Fruit fly (Drosophila melanogaster) whole organism, embryonic: Measurements from ENCODE around the gene CG7304.

ENCODE experiments used
- Ada2b ChIP-seq: fragments of 200-800 bp; sonication (Bioruptor generic); IDR thresholded peaks from 2 replicates; pipeline ENCODE4 v1.3.6; 2022; ENCODE audit warnings: missing biosample characterization, missing genetic modification characterization
- Blimp-1 ChIP-seq: fragments of 200-800 bp; sonication (Bioruptor generic); optimal IDR thresholded peaks from 3 replicates; lab custom pipeline; 2018; ENCODE audit warnings: missing biosample characterization, missing genetic modification characterization, mild to moderate bottlenecking, moderate library complexity, missing genetic modification reagents
- CG10209 ChIP-seq: fragments of 200-800 bp; sonication (Bioruptor generic); optimal IDR thresholded peaks from 3 replicates; lab custom pipeline; 2017; ENCODE audit warnings: missing biosample characterization, mild to moderate bottlenecking, missing genetic modification characterization, missing genetic modification reagents
- CG10321 ChIP-seq: fragments of 200-800 bp; sonication (Bioruptor generic); IDR thresholded peaks from 2 replicates; pipeline ENCODE4 v1.3.6; 2022; ENCODE audit warnings: missing biosample characterization, missing genetic modification characterization
- CG10979 ChIP-seq: fragments of 200-800 bp; sonication (Bioruptor generic); optimal IDR thresholded peaks from 2 replicates; lab custom pipeline; 2018; ENCODE audit warnings: missing biosample characterization, mild to moderate bottlenecking, missing genetic modification characterization, moderate library complexity
- CG11504 ChIP-seq: fragments of 200-800 bp; sonication (Bioruptor generic); optimal IDR thresholded peaks from 3 replicates; lab custom pipeline; 2019; ENCODE audit warnings: missing biosample characterization, mild to moderate bottlenecking, missing genetic modification characterization, moderate library complexity
- CG12155 ChIP-seq: fragments of 200-800 bp; sonication (Bioruptor generic); optimal IDR thresholded peaks from 3 replicates; lab custom pipeline; 2016; ENCODE audit warnings: missing biosample characterization, missing genetic modification characterization
- CG12219 ChIP-seq: fragments of 200-800 bp; sonication (Bioruptor generic); optimal IDR thresholded peaks from 3 replicates; lab custom pipeline; 2018; ENCODE audit warnings: missing biosample characterization, mild to moderate bottlenecking, missing genetic modification characterization
- CG1529 ChIP-seq: fragments of 200-800 bp; sonication (Bioruptor generic); optimal IDR thresholded peaks from 3 replicates; lab custom pipeline; 2018; ENCODE audit warnings: missing biosample characterization, missing genetic modification characterization
- CG16815 ChIP-seq: fragments of 200-800 bp; sonication (Bioruptor generic); optimal IDR thresholded peaks from 3 replicates; lab custom pipeline; 2017; ENCODE audit warnings: missing biosample characterization, mild to moderate bottlenecking, missing genetic modification characterization
- CG2199 ChIP-seq: fragments of 200-800 bp; sonication (Bioruptor generic); IDR thresholded peaks from 3 replicates; pipeline ENCODE4 v1.3.6; 2022; ENCODE audit warnings: missing biosample characterization, missing genetic modification characterization
- CG2889 ChIP-seq: fragments of 200-800 bp; sonication (Bioruptor generic); IDR thresholded peaks from 3 replicates; pipeline ENCODE4 v1.3.6; 2022; ENCODE audit warnings: missing biosample characterization, missing genetic modification characterization
- CG31224 ChIP-seq: fragments of 200-800 bp; sonication (Bioruptor generic); IDR thresholded peaks from 2 replicates; pipeline ENCODE4 v1.3.6; 2022; ENCODE audit warnings: missing biosample characterization, missing genetic modification characterization
- CG33213 ChIP-seq: fragments of 200-800 bp; sonication (Bioruptor generic); optimal IDR thresholded peaks from 3 replicates; lab custom pipeline; 2016; ENCODE audit warnings: missing biosample characterization, missing genetic modification characterization
- CG34422 ChIP-seq: fragments of 200-800 bp; sonication (Bioruptor generic); IDR thresholded peaks from 3 replicates; pipeline ENCODE4 v1.3.6; 2022; ENCODE audit warnings: missing biosample characterization, missing genetic modification characterization
- CG4424 ChIP-seq: fragments of 200-800 bp; sonication (Bioruptor generic); optimal IDR thresholded peaks from 3 replicates; lab custom pipeline; 2016; ENCODE audit warnings: missing biosample characterization, missing genetic modification characterization
- CG5180 ChIP-seq: fragments of 200-800 bp; sonication (Bioruptor generic); optimal IDR thresholded peaks from 3 replicates; lab custom pipeline; 2017; ENCODE audit warnings: missing biosample characterization, missing genetic modification characterization, mild to moderate bottlenecking, moderate library complexity, missing genetic modification reagents
- CG7839 ChIP-seq: fragments of 200-800 bp; sonication (Bioruptor generic); optimal IDR thresholded peaks from 3 replicates; lab custom pipeline; 2018; ENCODE audit warnings: missing biosample characterization, mild to moderate bottlenecking, missing genetic modification characterization, moderate library complexity
- CG8281 ChIP-seq: fragments of 200-800 bp; sonication (Bioruptor generic); optimal IDR thresholded peaks from 2 replicates; lab custom pipeline; 2018; ENCODE audit warnings: missing biosample characterization, mild to moderate bottlenecking, missing genetic modification characterization, moderate library complexity
- CG8924 ChIP-seq: fragments of 200-800 bp; optimal IDR thresholded peaks from 3 replicates; lab custom pipeline; 2019; ENCODE audit warnings: missing biosample characterization, mild to moderate bottlenecking, missing genetic modification characterization, moderate library complexity
- CG8944 ChIP-seq: fragments of 200-800 bp; sonication (Bioruptor generic); optimal IDR thresholded peaks from 3 replicates; lab custom pipeline; 2016; ENCODE audit warnings: missing biosample characterization, missing genetic modification characterization
- CG9932 ChIP-seq: fragments of 200-800 bp; sonication (Bioruptor generic); IDR thresholded peaks from 2 replicates; pipeline ENCODE4 v1.3.6; 2022; ENCODE audit warnings: missing biosample characterization, missing genetic modification characterization
- Ets65A ChIP-seq: fragments of 200-800 bp; sonication (Bioruptor generic); peaks from one replicate; lab custom pipeline; 2016; ENCODE audit warnings: missing biosample characterization, missing genetic modification characterization
- HLH54F ChIP-seq: fragments of 200-800 bp; sonication (Bioruptor generic); optimal IDR thresholded peaks from 3 replicates; lab custom pipeline; 2016; ENCODE audit warnings: missing biosample characterization, missing genetic modification characterization
- Hand ChIP-seq: fragments of 200-800 bp; sonication (Bioruptor generic); optimal IDR thresholded peaks from 2 replicates; lab custom pipeline; 2017; ENCODE audit warnings: mild to moderate bottlenecking, missing biosample characterization, missing genetic modification reagents, missing genetic modification characterization
- HmgZ ChIP-seq: fragments of 200-800 bp; sonication (Bioruptor generic); optimal IDR thresholded peaks from 2 replicates; lab custom pipeline; 2018; ENCODE audit warnings: missing biosample characterization, mild to moderate bottlenecking, missing genetic modification characterization
- Hr78 ChIP-seq, 2 experiments: fragments of 200-800 bp in 1 of 2; fragments of >200 bp in 1 of 2; sonication (Bioruptor generic) in 1 of 2; optimal IDR thresholded peaks; 2 replicates each; lab custom pipeline; 2017 to 2019; ENCODE audit warnings: missing biosample characterization in 2 of 2, missing genetic modification characterization in 2 of 2, mild to moderate bottlenecking in 1 of 2, moderate library complexity in 1 of 2
- Oaz ChIP-seq: fragments of 200-800 bp; sonication (Bioruptor generic); IDR thresholded peaks from 2 replicates; pipeline ENCODE4 v1.3.6; 2022; ENCODE audit warnings: missing biosample characterization, missing genetic modification characterization
- Sox102F ChIP-seq: fragments of 200-800 bp; sonication (Bioruptor generic); optimal IDR thresholded peaks from 2 replicates; lab custom pipeline; 2018; ENCODE audit warnings: missing biosample characterization, mild to moderate bottlenecking, missing genetic modification characterization, moderate library complexity
- Sry-β ChIP-seq: fragments of 200-800 bp; sonication (Bioruptor generic); optimal IDR thresholded peaks from 2 replicates; lab custom pipeline; 2018; ENCODE audit warnings: missing biosample characterization, mild to moderate bottlenecking, missing genetic modification characterization, moderate library complexity
- bsh ChIP-seq, 2 experiments: fragments of 200-800 bp; sonication (Bioruptor generic); optimal IDR thresholded peaks; 2 replicates each; lab custom pipeline; 2017 to 2018; ENCODE audit warnings: mild to moderate bottlenecking in 2 of 2, missing biosample characterization in 2 of 2, missing genetic modification characterization in 2 of 2, moderate library complexity in 1 of 2
- chinmo ChIP-seq: fragments of 200-800 bp; sonication (Bioruptor generic); IDR thresholded peaks from 4 replicates; pipeline ENCODE4 v1.3.6; 2022; ENCODE audit warnings: missing biosample characterization, missing genetic modification characterization; ENCODE audit not compliant: partially characterized antibody
- ci ChIP-seq: fragments of 200-800 bp; sonication (Bioruptor generic); IDR thresholded peaks from 3 replicates; pipeline ENCODE4 v1.3.6; 2022; ENCODE audit warnings: missing biosample characterization, missing genetic modification characterization
- croc ChIP-seq: fragments of 200-800 bp; sonication (Bioruptor generic); conservative IDR thresholded peaks from 3 replicates; pipeline ENCODE4 v1.3.6; 2022; ENCODE audit warnings: missing biosample characterization, missing genetic modification characterization
- cwo ChIP-seq: fragments of 200-800 bp; sonication (Bioruptor generic); optimal IDR thresholded peaks from 3 replicates; lab custom pipeline; 2017; ENCODE audit warnings: missing biosample characterization, missing genetic modification characterization, mild to moderate bottlenecking, moderate library complexity, missing genetic modification reagents
- dan ChIP-seq: fragments of 200-800 bp; sonication (Bioruptor generic); IDR thresholded peaks from 2 replicates; pipeline ENCODE4 v1.3.6; 2022; ENCODE audit warnings: missing biosample characterization, missing genetic modification characterization
- dmrt99B ChIP-seq: fragments of 200-800 bp; sonication (Bioruptor generic); optimal IDR thresholded peaks from 2 replicates; lab custom pipeline; 2018; ENCODE audit warnings: missing biosample characterization, mild to moderate bottlenecking, missing genetic modification characterization, moderate library complexity
- fd96Cb ChIP-seq: fragments of 200-800 bp; sonication (Bioruptor generic); optimal IDR thresholded peaks from 2 replicates; lab custom pipeline; 2018; ENCODE audit warnings: missing biosample characterization, mild to moderate bottlenecking, missing genetic modification characterization, moderate library complexity
- gem ChIP-seq: fragments of 200-800 bp; sonication (Bioruptor generic); optimal IDR thresholded peaks from 2 replicates; lab custom pipeline; 2019; ENCODE audit warnings: missing biosample characterization, mild to moderate bottlenecking, missing genetic modification characterization, moderate library complexity
- grau ChIP-seq: fragments of 200-800 bp; optimal IDR thresholded peaks from 3 replicates; lab custom pipeline; 2019; ENCODE audit warnings: missing biosample characterization, mild to moderate bottlenecking, missing genetic modification characterization, moderate library complexity
- gsb ChIP-seq: fragments of 200-800 bp; sonication (Bioruptor generic); IDR thresholded peaks from 2 replicates; pipeline ENCODE4 v1.3.6; 2022; ENCODE audit warnings: missing biosample characterization, missing genetic modification characterization
- mirr ChIP-seq: fragments of 200-800 bp; sonication (Bioruptor generic); optimal IDR thresholded peaks from 3 replicates; lab custom pipeline; 2018; ENCODE audit warnings: missing biosample characterization, mild to moderate bottlenecking, missing genetic modification characterization
- phol ChIP-seq: fragments of 200-800 bp; sonication (Bioruptor generic); optimal IDR thresholded peaks from 3 replicates; lab custom pipeline; 2018; ENCODE audit warnings: missing biosample characterization, mild to moderate bottlenecking, missing genetic modification characterization, moderate library complexity
- prd ChIP-seq, 3 experiments: fragments of >200 bp in 2 of 3; fragments of 200-800 bp in 1 of 3; sonication (Bioruptor generic) in 1 of 3; optimal IDR thresholded peaks in 2 of 3; IDR thresholded peaks in 1 of 3; 2 replicates in 2 of 3; 3 replicates in 1 of 3; pipeline versions ENCODE4 v1.3.6 to Lab custom; 2017 to 2022; ENCODE audit warnings: missing biosample characterization in 1 of 3, missing genetic modification characterization in 1 of 3
- ro ChIP-seq: fragments of 200-800 bp; sonication (Bioruptor generic); IDR thresholded peaks from 2 replicates; pipeline ENCODE4 v1.3.6; 2022; ENCODE audit warnings: missing biosample characterization, missing genetic modification characterization
- tll ChIP-seq, 2 experiments: fragments of 200-800 bp in 1 of 2; fragments of >200 bp in 1 of 2; sonication (Bioruptor generic) in 1 of 2; optimal IDR thresholded peaks; 2 replicates each; lab custom pipeline; 2017 to 2019; ENCODE audit warnings: missing biosample characterization in 2 of 2, missing genetic modification characterization in 2 of 2, mild to moderate bottlenecking in 1 of 2, moderate library complexity in 1 of 2
- trem ChIP-seq: fragments of 200-800 bp; optimal IDR thresholded peaks from 3 replicates; lab custom pipeline; 2019; ENCODE audit warnings: missing biosample characterization, mild to moderate bottlenecking, missing genetic modification characterization, moderate library complexity
- unpg ChIP-seq: fragments of 200-800 bp; sonication (Bioruptor generic); optimal IDR thresholded peaks from 3 replicates; lab custom pipeline; 2018; ENCODE audit warnings: missing biosample characterization, mild to moderate bottlenecking, missing genetic modification characterization, moderate library complexity
- usp ChIP-seq: fragments of >200 bp; optimal IDR thresholded peaks from 2 replicates; lab custom pipeline; 2017; ENCODE audit warnings: missing biosample characterization, missing genetic modification characterization
- zf30C ChIP-seq: fragments of 200-800 bp; sonication (Bioruptor generic); optimal IDR thresholded peaks from 3 replicates; lab custom pipeline; 2018; ENCODE audit warnings: missing biosample characterization, mild to moderate bottlenecking, missing genetic modification characterization

CG7304 gene

dm6 chr3L:15675111-15675510 lies 4.4 kb upstream of the CG7304 start (continued):
- TF ChIP-seq croc (GFP tag; lab: Robert Waterston, UW) (peak; percentile 72), CG2199 (no peak), mirr (GFP tag; lab: Kevin White, UChicago) (no peak), bsh (GFP tag; optimal IDR thresholded peaks at IDR 0.05; lab: Kevin White, UChicago) (peak in 1 of 2 experiments; percentile 91), CG4424 (peak; percentile 86), CG8944 (GFP tag; lab: Kevin White, UChicago) (peak; percentile 42), CG16815 (GFP tag; lab: Kevin White, UChicago) (peak; percentile 82), CG2889 (no peak), CG10321 (GFP tag; lab: Robert Waterston, UW) (no peak), CG12155 (peak; percentile 29), CG33213 (GFP tag; lab: Kevin White, UChicago) (peak; percentile 60), HmgZ (tag; lab: Kevin White, UChicago) (no peak), gsb (GFP tag; lab: Robert Waterston, UW) (no peak), dan (GFP tag; lab: Robert Waterston, UW) (peak; percentile 54; the same call in 1 of the 2 replicates), usp (no peak), cwo (GFP tag; lab: Kevin White, UChicago) (no peak), tll (GFP tag; optimal IDR thresholded peaks at IDR 0.05; lab: Kevin White, UChicago) (no peak), Blimp-1 (peak; percentile 78), Sox102F (GFP tag; lab: Kevin White, UChicago) (peak; percentile 67), zf30C (GFP tag; lab: Kevin White, UChicago) (peak; percentile 84), CG1529 (GFP tag; lab: Kevin White, UChicago) (peak; percentile 66), Ets65A (peak; percentile 94), CG8281 (peak; percentile 17), CG11504 (tag; lab: Kevin White, UChicago) (peak; percentile 60), Oaz (no peak), CG5180 (peak; percentile 13), chinmo (GFP tag; lab: Robert Waterston, UW) (no peak), fd96Cb (tag; lab: Kevin White, UChicago) (peak; percentile 78), CG31224 (GFP tag; lab: Robert Waterston, UW) (no peak), CG34422 (GFP tag; lab: Robert Waterston, UW) (peak; percentile 43; the same call in 1 of the 3 replicates), CG9932 (GFP tag; lab: Robert Waterston, UW) (no peak), CG12219 (GFP tag; lab: Kevin White, UChicago) (peak; percentile 55)

dm6 chr3L:15677662-15678061 lies 1.9 kb upstream of the CG7304 start:
- peak; percentile 1 for TF ChIP-seq CG8924 (tag; lab: Kevin White, UChicago)
- peak; percentile 32 for TF ChIP-seq CG11504 (tag; lab: Kevin White, UChicago)
- TF ChIP-seq unpg (GFP tag; lab: Kevin White, UChicago) = peak; percentile 17
- peak; percentile 1 for TF ChIP-seq dmrt99B (tag; lab: Kevin White, UChicago)
- peak; percentile 29 for TF ChIP-seq CG7839 (tag; lab: Kevin White, UChicago)
- peak; percentile 25 for TF ChIP-seq CG10979 (tag; lab: Kevin White, UChicago)
- TF ChIP-seq CG10209 (GFP tag; lab: Kevin White, UChicago) = no peak
- no peak for TF ChIP-seq HLH54F (GFP tag; lab: Kevin White, UChicago)
- TF ChIP-seq gem (tag; lab: Kevin White, UChicago) = peak; percentile 44
- TF ChIP-seq Sry-β = no peak
- TF ChIP-seq prd (optimal IDR thresholded peaks at IDR 0.05; lab: Kevin White, UChicago) = no peak
- no peak for TF ChIP-seq prd (GFP tag; IDR thresholded peaks at IDR 0.05; lab: Robert Waterston, UW)
- peak; percentile 18 for TF ChIP-seq grau
- peak; percentile 18 for TF ChIP-seq phol (tag; lab: Kevin White, UChicago)
- no peak for TF ChIP-seq Hand (GFP tag; lab: Kevin White, UChicago)
- TF ChIP-seq ro = no peak
- TF ChIP-seq Ada2b (GFP tag; lab: Robert Waterston, UW) = 0 out of 2 replicates have a peak, but pooled peaks have one; percentile 14
- TF ChIP-seq Hr78 (GFP tag; optimal IDR thresholded peaks at IDR 0.05; lab: Kevin White, UChicago) = no peak
- no peak for TF ChIP-seq trem (tag; lab: Kevin White, UChicago)
- TF ChIP-seq Ets65A = peak; percentile 94
- TF ChIP-seq ci (GFP tag; lab: Robert Waterston, UW) = peak; percentile 56; the same call in 1 of the 3 replicates
